Worm (Caenorhabditis elegans): ENCODE data around the gene unc-10.

DNA sequence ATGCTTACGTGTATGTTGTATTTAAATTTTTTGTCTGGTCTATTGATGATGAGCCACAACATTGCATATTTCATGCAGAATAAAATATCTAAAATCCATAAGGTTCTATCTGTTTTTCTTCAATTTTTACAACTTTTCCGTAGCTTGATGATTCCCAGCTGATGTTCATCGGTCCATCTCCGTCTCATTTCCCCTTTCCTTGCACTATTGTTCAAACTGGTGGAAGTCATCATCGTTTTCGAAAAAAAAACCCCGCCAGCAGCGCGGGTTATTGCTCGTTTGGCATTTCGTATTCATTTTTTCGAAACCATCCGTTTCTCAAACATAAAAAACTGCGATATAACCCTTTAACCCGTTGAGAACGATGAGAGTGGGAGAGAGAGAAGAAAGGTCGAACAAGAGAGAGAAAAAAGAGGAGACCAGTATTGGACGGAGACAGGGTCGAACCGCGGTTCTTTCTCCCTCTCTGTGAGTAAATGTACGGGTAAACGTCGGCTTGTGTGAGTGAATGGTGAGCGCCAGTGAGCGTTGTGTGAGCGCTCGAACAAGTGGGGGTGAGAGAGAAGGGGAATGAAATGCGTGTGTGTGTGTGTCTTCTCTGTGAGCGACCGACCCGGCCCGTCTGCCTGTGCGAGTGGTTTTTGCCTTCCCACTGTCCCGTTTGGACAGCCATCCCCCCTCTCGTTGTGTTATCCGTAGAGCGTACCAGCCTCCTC lies 15.4 kb downstream of the unc-10 start:
- TF ChIP-seq unc-62 (GFP tag; optimal IDR thresholded peaks at IDR 0.05), result no peak
- TF ChIP-seq R02D3.7 (tag; optimal IDR thresholded peaks at IDR 0.05), result no peak
- TF ChIP-seq F13H6.1 (tag; optimal IDR thresholded peaks at IDR 0.05), result peak; percentile 97

Data from whole organism, L2 larva.